Worm (Caenorhabditis elegans) whole organism, L2 larva: ENCODE measurements around the gene ifas-3.

Experiments
- elt-3 ChIP-seq: sonication (generic microtip); optimal IDR thresholded peaks from 2 replicates; lab custom pipeline; 2017; ENCODE audit warnings: missing biosample characterization, missing genetic modification characterization
- gmeb-1 ChIP-seq: fragments of 150-350 bp; optimal IDR thresholded peaks from 2 replicates; lab custom pipeline; 2014; ENCODE audit warnings: missing biosample characterization, missing genetic modification characterization
- lin-39 ChIP-seq: fragments of 150-350 bp; optimal IDR thresholded peaks from 2 replicates; lab custom pipeline; 2014; ENCODE audit warnings: missing biosample characterization, missing genetic modification reagents, missing genetic modification characterization
- mab-5 ChIP-seq: fragments of 150-350 bp; optimal IDR thresholded peaks from 2 replicates; lab custom pipeline; 2014; ENCODE audit warnings: missing biosample characterization, missing genetic modification characterization
- nhr-237 ChIP-seq: fragments of 150-350 bp; optimal IDR thresholded peaks from 2 replicates; lab custom pipeline; 2014; ENCODE audit warnings: missing biosample characterization, missing genetic modification characterization
- nhr-25 ChIP-seq: fragments of 150-350 bp; sonication (generic microtip); optimal IDR thresholded peaks from 3 replicates; lab custom pipeline; 2014; ENCODE audit warnings: missing biosample characterization, missing genetic modification characterization
- nhr-77 ChIP-seq: fragments of 150-350 bp; optimal IDR thresholded peaks from 2 replicates; lab custom pipeline; 2014; ENCODE audit warnings: missing biosample characterization, missing genetic modification characterization
- snpc-4 ChIP-seq: fragments of 150-350 bp; optimal IDR thresholded peaks from 2 replicates; lab custom pipeline; 2014; ENCODE audit warnings: missing biosample characterization, missing genetic modification characterization
- unc-39 ChIP-seq: fragments of 150-350 bp; optimal IDR thresholded peaks from 2 replicates; lab custom pipeline; 2014; ENCODE audit warnings: missing biosample characterization, missing genetic modification characterization
- ztf-4 ChIP-seq: fragments of 150-350 bp; optimal IDR thresholded peaks from 2 replicates; lab custom pipeline; 2014; ENCODE audit warnings: missing biosample characterization, missing genetic modification characterization

DNA sequence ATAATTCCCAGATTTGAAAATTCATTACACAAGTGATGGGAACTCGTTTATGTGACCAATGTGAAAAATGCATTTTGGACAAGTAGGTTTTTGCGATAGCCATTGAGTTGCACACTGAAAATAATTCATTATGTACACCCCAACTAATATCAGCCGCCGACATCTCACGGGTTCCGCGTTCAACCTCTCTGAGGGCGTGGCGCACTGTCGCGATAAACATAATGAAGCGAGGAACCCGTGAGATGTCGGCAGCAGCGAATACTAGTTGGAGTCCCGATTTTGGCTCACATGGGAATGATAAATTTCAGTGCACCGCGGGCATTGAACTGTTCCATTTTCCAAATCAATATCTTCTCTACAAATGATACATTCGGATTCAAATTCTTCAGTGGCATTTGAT lies 13.6 kb downstream of the ifas-3 start:
- TF ChIP-seq gmeb-1 (tag; lab: Kevin White, UChicago), result no peak
- no peak for TF ChIP-seq nhr-237 (tag; lab: Kevin White, UChicago)
- TF ChIP-seq snpc-4 (tag; lab: Kevin White, UChicago), result no peak
- TF ChIP-seq ztf-4, result no peak
- no peak for TF ChIP-seq unc-39 (tag; lab: Kevin White, UChicago)
- no peak for TF ChIP-seq lin-39 (tag; lab: Kevin White, UChicago)
- TF ChIP-seq elt-3 (tag; lab: Kevin White, UChicago), result no peak
- TF ChIP-seq nhr-77 (tag; lab: Kevin White, UChicago), result no peak
- TF ChIP-seq nhr-25, result no peak
- no peak for TF ChIP-seq mab-5 (tag; lab: Kevin White, UChicago)
